Worm (Caenorhabditis elegans) whole organism, L1 larva: ENCODE data around the gene C25D7.16.
A peak's percentile ranks its signal among the peaks of the same experiment; 100 is the strongest.

Experiments used
- C04F5.9 ChIP-seq: sonication (generic microtip); optimal IDR thresholded peaks from 2 replicates; lab custom pipeline; 2016; ENCODE audit warnings: missing genetic modification characterization, missing compliant biosample characterization
- C16A3.4 ChIP-seq: fragments of 150-350 bp; optimal IDR thresholded peaks from 2 replicates; lab custom pipeline; 2014; ENCODE audit warnings: missing biosample characterization, missing genetic modification characterization
- F16B12.6 ChIP-seq: fragments of 150-350 bp; optimal IDR thresholded peaks from 2 replicates; lab custom pipeline; 2014; ENCODE audit warnings: missing biosample characterization, missing genetic modification characterization
- aha-1 ChIP-seq: fragments of 150-350 bp; optimal IDR thresholded peaks from 2 replicates; lab custom pipeline; 2014; ENCODE audit warnings: missing biosample characterization, missing genetic modification characterization
- alr-1 ChIP-seq: fragments of 200-800 bp; sonication (Bioruptor generic); optimal IDR thresholded peaks from 2 replicates; lab custom pipeline; 2018; ENCODE audit warnings: borderline replicate concordance, mild to moderate bottlenecking, missing genetic modification characterization, missing compliant biosample characterization
- blmp-1 ChIP-seq: fragments of 150-350 bp; optimal IDR thresholded peaks from 2 replicates; lab custom pipeline; 2014; ENCODE audit warnings: missing biosample characterization, missing genetic modification characterization
- ceh-82 ChIP-seq, 3 experiments: fragments of 150-350 bp in 1 of 3; sonication (generic microtip) in 2 of 3; optimal IDR thresholded peaks; 2 replicates each; lab custom pipeline; 2014 to 2017; ENCODE audit warnings: missing biosample characterization in 3 of 3, missing genetic modification characterization in 3 of 3
- ces-1 ChIP-seq: fragments of 150-350 bp; optimal IDR thresholded peaks from 2 replicates; lab custom pipeline; 2014; ENCODE audit warnings: missing biosample characterization, missing genetic modification reagents, missing genetic modification characterization
- efl-1 ChIP-seq, 4 experiments: fragments of 150-350 bp; optimal IDR thresholded peaks in 3 of 4; peaks in 1 of 4; 1 replicate in 1 of 4; 2 replicates in 3 of 4; lab custom pipeline; 2014; ENCODE audit warnings: missing biosample characterization in 2 of 4, missing genetic modification characterization in 2 of 4, missing genetic modification reagents in 2 of 4
- egl-13 ChIP-seq: sonication (generic microtip); optimal IDR thresholded peaks from 2 replicates; lab custom pipeline; 2016; ENCODE audit warnings: missing genotype, missing genetic modification reagents, missing genetic modification characterization, missing compliant biosample characterization
- fkh-10 ChIP-seq: sonication (generic microtip); optimal IDR thresholded peaks from 2 replicates; lab custom pipeline; 2017; ENCODE audit warnings: missing biosample characterization, missing genetic modification reagents, missing genetic modification characterization
- grh-1 ChIP-seq: fragments of 200-800 bp; sonication (Bioruptor generic); IDR thresholded peaks from 2 replicates; pipeline ENCODE4 v1.3.6; 2022; ENCODE audit warnings: missing genetic modification reagents, missing genetic modification characterization, missing compliant biosample characterization
- irx-1 ChIP-seq: sonication (generic microtip); optimal IDR thresholded peaks from 2 replicates; lab custom pipeline; 2016; ENCODE audit warnings: missing genetic modification characterization, missing compliant biosample characterization
- isw-1 ChIP-seq: fragments of 200-800 bp; sonication (Bioruptor generic); IDR thresholded peaks from 2 replicates; pipeline ENCODE4 v1.3.6; 2022; ENCODE audit warnings: missing genetic modification characterization, missing compliant biosample characterization
- jun-1 ChIP-seq: fragments of 150-350 bp; optimal IDR thresholded peaks from 2 replicates; lab custom pipeline; 2014; ENCODE audit warnings: missing biosample characterization, missing genetic modification reagents, missing genetic modification characterization
- lin-13 ChIP-seq: fragments of 150-350 bp; optimal IDR thresholded peaks from 2 replicates; lab custom pipeline; 2014; ENCODE audit warnings: missing biosample characterization, missing genetic modification reagents, missing genetic modification characterization
- lin-15B ChIP-seq: fragments of 150-350 bp; sonication (generic microtip); optimal IDR thresholded peaks from 3 replicates; lab custom pipeline; 2014; ENCODE audit warnings: missing biosample characterization, missing genetic modification characterization
- lin-35 ChIP-seq, 2 experiments: fragments of 150-350 bp; optimal IDR thresholded peaks; 2 replicates each; lab custom pipeline; 2014; ENCODE audit warnings: missing biosample characterization in 2 of 2, missing genetic modification characterization in 2 of 2, missing genetic modification reagents in 2 of 2
- lir-3 ChIP-seq: sonication (generic microtip); optimal IDR thresholded peaks from 2 replicates; lab custom pipeline; 2016; ENCODE audit warnings: mild to moderate bottlenecking, missing genetic modification characterization, moderate library complexity, missing compliant biosample characterization; ENCODE audit not compliant: poor library complexity
- lsy-2 ChIP-seq, 2 experiments: fragments of 150-350 bp; optimal IDR thresholded peaks; 2 replicates each; lab custom pipeline; 2014; ENCODE audit warnings: missing biosample characterization in 2 of 2, missing genetic modification characterization in 2 of 2
- mab-9 ChIP-seq: fragments of 200-800 bp; sonication (Bioruptor generic); IDR thresholded peaks from 2 replicates; pipeline ENCODE4 v1.3.6; 2022; ENCODE audit warnings: missing genetic modification reagents, missing genetic modification characterization, missing compliant biosample characterization
- mep-1 ChIP-seq: fragments of 150-350 bp; optimal IDR thresholded peaks from 2 replicates; lab custom pipeline; 2014; ENCODE audit warnings: missing biosample characterization, missing genetic modification characterization
- nhr-76 ChIP-seq: sonication (generic microtip); optimal IDR thresholded peaks from 2 replicates; lab custom pipeline; 2017; ENCODE audit warnings: missing biosample characterization, missing genetic modification characterization
- nhr-77 ChIP-seq: fragments of 150-350 bp; optimal IDR thresholded peaks from 2 replicates; lab custom pipeline; 2014; ENCODE audit warnings: missing biosample characterization, missing genetic modification characterization
- nhr-85 ChIP-seq: sonication (generic microtip); peaks from one replicate; lab custom pipeline; 2016; ENCODE audit warnings: missing genetic modification characterization, inconsistent platforms, missing compliant biosample characterization
- pag-3 ChIP-seq: sonication (generic microtip); optimal IDR thresholded peaks from 2 replicates; lab custom pipeline; 2017; ENCODE audit warnings: missing genetic modification characterization, mild to moderate bottlenecking, missing compliant biosample characterization, antibody characterized with exemption, borderline replicate concordance; ENCODE audit not compliant: insufficient read depth
- pax-3 ChIP-seq: fragments of 200-800 bp; sonication (Bioruptor generic); optimal IDR thresholded peaks from 2 replicates; lab custom pipeline; 2018; ENCODE audit warnings: mild to moderate bottlenecking, missing genetic modification characterization, moderate library complexity, missing compliant biosample characterization
- snu-23 ChIP-seq: sonication (generic microtip); optimal IDR thresholded peaks from 2 replicates; lab custom pipeline; 2016; ENCODE audit warnings: missing genetic modification characterization, missing compliant biosample characterization
- sox-4 ChIP-seq: sonication (generic microtip); optimal IDR thresholded peaks from 2 replicates; lab custom pipeline; 2016; ENCODE audit warnings: missing genetic modification characterization, missing compliant biosample characterization
- tbx-2 ChIP-seq: sonication (generic microtip); optimal IDR thresholded peaks from 2 replicates; lab custom pipeline; 2016; ENCODE audit warnings: missing genetic modification characterization, missing compliant biosample characterization
- unc-130 ChIP-seq: fragments of 150-350 bp; optimal IDR thresholded peaks from 2 replicates; lab custom pipeline; 2017; ENCODE audit warnings: missing biosample characterization, missing genetic modification characterization, inconsistent platforms
- unc-86 ChIP-seq: sonication (generic microtip); optimal IDR thresholded peaks from 2 replicates; lab custom pipeline; 2016; ENCODE audit warnings: missing genetic modification characterization, missing compliant biosample characterization
- unc-98 ChIP-seq: fragments of 200-800 bp; sonication (Bioruptor generic); IDR thresholded peaks from 2 replicates; pipeline ENCODE4 v1.3.6; 2022; ENCODE audit warnings: missing genetic modification characterization, missing compliant biosample characterization
- xbp-1 ChIP-seq: sonication (generic microtip); optimal IDR thresholded peaks from 2 replicates; lab custom pipeline; 2016; ENCODE audit warnings: missing genetic modification characterization, missing compliant biosample characterization
- zip-4 ChIP-seq: fragments of 200-800 bp; sonication (Bioruptor generic); optimal IDR thresholded peaks from 2 replicates; lab custom pipeline; 2018; ENCODE audit warnings: mild to moderate bottlenecking, missing genetic modification characterization, moderate library complexity, missing compliant biosample characterization
- ztf-11 ChIP-seq, 2 experiments: sonication (generic microtip); optimal IDR thresholded peaks; 2 replicates each; lab custom pipeline; 2016 to 2017; ENCODE audit warnings: missing genetic modification characterization in 2 of 2, missing biosample characterization in 1 of 2, missing compliant biosample characterization in 1 of 2

C25D7.16 gene

DNA sequence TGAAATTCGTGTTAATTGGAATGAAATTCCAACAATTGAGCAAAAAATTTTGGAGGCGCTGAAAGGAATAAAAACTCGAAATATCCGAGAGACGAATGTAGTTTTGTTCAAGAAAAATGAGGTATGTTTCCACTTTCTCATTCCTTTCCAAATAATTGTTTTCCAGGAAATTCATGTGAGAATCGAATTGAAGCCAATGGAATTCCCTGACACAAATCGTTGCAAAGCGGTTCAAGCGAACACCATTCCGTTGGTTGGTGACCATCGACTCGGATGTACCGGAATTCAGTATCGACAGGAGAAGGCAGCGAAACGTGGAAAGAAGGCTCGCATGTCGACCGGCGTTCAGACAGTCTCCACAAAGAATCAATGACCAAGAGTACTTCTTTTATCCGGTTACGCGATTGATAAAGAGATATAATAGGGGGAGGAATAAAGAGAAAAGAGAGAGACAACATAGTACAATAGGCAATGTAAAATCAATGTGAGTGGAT is 420 bp downstream of the C25D7.16 start:
- TF ChIP-seq pag-3 (tag; lab: Kevin White, UChicago) = no peak
- no peak for TF ChIP-seq mep-1 (tag; lab: Kevin White, UChicago)
- TF ChIP-seq alr-1 (tag; lab: Kevin White, UChicago) = no peak
- no peak for TF ChIP-seq C16A3.4 (tag; lab: Kevin White, UChicago)
- TF ChIP-seq unc-86 (tag; lab: Kevin White, UChicago) = no peak
- TF ChIP-seq fkh-10 (GFP tag; lab: Kevin White, UChicago) = no peak
- TF ChIP-seq C04F5.9 (tag; lab: Kevin White, UChicago) = no peak
- no peak for TF ChIP-seq ztf-11 (tag; optimal IDR thresholded peaks at IDR 0.05; lab: Kevin White, UChicago)
- TF ChIP-seq unc-98 (GFP tag; lab: Robert Waterston, UW) = no peak
- no peak for TF ChIP-seq lir-3 (tag; lab: Kevin White, UChicago)
- no peak for TF ChIP-seq pax-3
- TF ChIP-seq sox-4 (tag; lab: Kevin White, UChicago) = no peak
- no peak for TF ChIP-seq xbp-1 (tag; lab: Kevin White, UChicago)
- no peak for TF ChIP-seq egl-13 (tag; lab: Kevin White, UChicago)
- no peak for TF ChIP-seq blmp-1
- TF ChIP-seq lin-13 = no peak
- no peak for TF ChIP-seq irx-1
- TF ChIP-seq jun-1 (tag; lab: Kevin White, UChicago) = no peak
- no peak for TF ChIP-seq nhr-77 (tag; lab: Kevin White, UChicago)
- no peak for TF ChIP-seq efl-1 (optimal IDR thresholded peaks at IDR 0.05; lab: Kevin White, UChicago)
- no peak for TF ChIP-seq efl-1 (GFP tag; optimal IDR thresholded peaks at IDR 0.05 in 1 of 2; lab: Kevin White, UChicago)
- TF ChIP-seq, all 84 proteins: peak for 0

DNA sequence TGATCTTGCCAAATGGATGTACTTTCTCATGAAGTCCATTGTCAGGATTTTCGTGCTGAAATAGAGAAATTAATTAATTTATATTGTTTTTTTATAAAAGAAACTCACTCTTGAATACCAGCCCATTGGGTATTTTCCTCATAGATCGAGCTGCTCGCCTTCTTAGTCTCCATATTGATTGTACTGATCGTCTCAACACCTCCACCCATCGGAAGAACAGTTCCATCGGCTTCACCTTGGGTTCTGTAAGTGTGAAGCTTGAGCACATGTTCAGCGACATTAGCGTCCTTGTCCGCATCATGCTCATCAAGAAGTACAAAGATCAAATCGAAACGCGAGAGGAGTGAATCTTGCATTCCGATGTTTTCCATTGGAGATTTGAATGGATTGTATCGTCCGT is 1.8 kb downstream of the C25D7.16 start:
- TF ChIP-seq unc-98 (GFP tag; lab: Robert Waterston, UW) (no peak), isw-1 (GFP tag; lab: Robert Waterston, UW) (no peak), aha-1 (tag; lab: Kevin White, UChicago) (no peak), snu-23 (no peak), F16B12.6 (no peak), C16A3.4 (tag; lab: Kevin White, UChicago) (no peak), lin-35 (GFP tag; optimal IDR thresholded peaks at IDR 0.05; lab: Kevin White, UChicago) (no peak), unc-130 (tag; lab: Kevin White, UChicago) (no peak), lin-13 (no peak), ceh-82 (tag; optimal IDR thresholded peaks at IDR 0.05; lab: Kevin White, UChicago) (no peak), zip-4 (GFP tag; lab: Kevin White, UChicago) (no peak)

DNA sequence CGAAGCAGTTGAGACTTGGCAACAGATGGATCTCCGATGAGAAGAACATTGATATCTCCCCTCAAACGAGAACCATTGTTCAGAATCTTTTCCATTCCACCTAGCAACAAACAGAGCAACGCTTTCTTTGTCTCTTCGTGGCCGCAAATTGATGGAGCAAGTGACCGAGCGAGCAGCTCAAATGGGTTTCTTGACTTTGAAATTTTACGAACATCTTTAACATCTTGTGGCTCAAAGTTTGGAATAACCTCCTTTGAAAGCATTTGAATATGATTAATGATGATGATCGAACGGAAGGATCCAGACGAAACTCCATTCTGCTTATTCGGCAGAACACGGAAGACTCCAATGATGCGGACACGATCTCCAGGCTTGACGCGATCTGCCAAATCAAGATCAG is 2.5 kb downstream of the C25D7.16 start:
- no peak for TF ChIP-seq lin-15B (tag; lab: Kevin White, UChicago)
- TF ChIP-seq nhr-85 (tag; lab: Kevin White, UChicago) = peak; percentile 34

DNA sequence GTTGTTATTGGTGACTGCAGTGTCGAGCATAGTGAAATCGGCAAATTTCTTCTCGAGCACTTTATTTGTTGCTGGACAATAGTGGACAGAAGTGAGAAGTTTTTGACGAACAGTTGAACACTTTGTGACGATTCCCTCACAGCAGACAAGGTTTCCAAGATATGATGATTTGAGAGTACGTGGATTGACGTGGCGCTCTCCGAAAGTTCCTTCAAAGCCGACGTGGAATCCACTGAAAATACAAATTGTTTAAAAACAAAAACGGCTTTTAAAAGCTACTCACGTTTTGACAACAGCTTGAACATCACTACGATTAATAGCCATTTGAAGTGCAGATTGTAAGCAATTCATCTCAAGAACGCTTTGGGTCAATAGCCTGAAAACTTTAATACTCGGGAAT is 3.0 kb downstream of the C25D7.16 start:
- TF ChIP-seq efl-1 (optimal IDR thresholded peaks at IDR 0.05; lab: Kevin White, UChicago) (no peak), efl-1 (GFP tag; optimal IDR thresholded peaks at IDR 0.05 in 1 of 2; lab: Kevin White, UChicago) (peak in 1 of 2 experiments; percentile 87), tbx-2 (tag; lab: Kevin White, UChicago) (no peak), lsy-2 (tag; optimal IDR thresholded peaks at IDR 0.05; lab: Kevin White, UChicago) (no peak), grh-1 (GFP tag; lab: Robert Waterston, UW) (0 out of 2 replicates have a peak, but pooled peaks have one; percentile 2), ces-1 (GFP tag; lab: Kevin White, UChicago) (no peak), unc-130 (tag; lab: Kevin White, UChicago) (no peak), mab-9 (GFP tag; lab: Robert Waterston, UW) (no peak), nhr-76 (tag; lab: Kevin White, UChicago) (no peak)
